Fruit fly (Drosophila melanogaster): ENCODE results near the gene Uqcc1.

Uqcc1 gene

dm6 chr3L:6978030-6978683 lies 20.2 kb upstream of the Uqcc1 start (continued):
- TF ChIP-seq CG4360 (GFP tag; IDR thresholded peaks at IDR 0.05) (no peak), nau (GFP tag; optimal IDR thresholded peaks at IDR 0.05) (no peak), her (GFP tag; optimal IDR thresholded peaks at IDR 0.05) (no peak), knrl (GFP tag; IDR thresholded peaks at IDR 0.05; ENCODE audit: partially characterized antibody) (no peak), pnt (GFP tag; optimal IDR thresholded peaks at IDR 0.05) (no peak), gt (GFP tag; IDR thresholded peaks at IDR 0.05) (no peak), Asciz (GFP tag; optimal IDR thresholded peaks at IDR 0.05) (no peak), luna (GFP tag; optimal IDR thresholded peaks at IDR 0.05) (no peak), hth (optimal IDR thresholded peaks at IDR 0.05) (no peak), bsh (GFP tag; optimal IDR thresholded peaks at IDR 0.05) (peak in 1 of 2 experiments; percentile 43), nerfin-1 (tag; optimal IDR thresholded peaks at IDR 0.05) (no peak), CG1024 (GFP tag; IDR thresholded peaks at IDR 0.05) (no peak), CG12155 (GFP tag; optimal IDR thresholded peaks at IDR 0.05) (peak; percentile 3), Ets97D (GFP tag; optimal IDR thresholded peaks at IDR 0.05) (no peak), CG1832 (GFP tag; optimal IDR thresholded peaks at IDR 0.05) (no peak), CG17568 (GFP tag; optimal IDR thresholded peaks at IDR 0.05) (no peak), esg (GFP tag; conservative IDR thresholded peaks at IDR 0.05) (no peak), CG11504 (tag; optimal IDR thresholded peaks at IDR 0.05) (peak; percentile 27), HLH4C (GFP tag; IDR thresholded peaks at IDR 0.05; ENCODE audit: partially characterized antibody) (no peak), CG12659 (GFP tag; optimal IDR thresholded peaks at IDR 0.05) (no peak), CG16815 (GFP tag; optimal IDR thresholded peaks at IDR 0.05) (no peak), salm (tag; optimal IDR thresholded peaks at IDR 0.05) (no peak), Hr51 (GFP tag; optimal IDR thresholded peaks at IDR 0.05) (peak in 1 of 2 experiments; percentile 20), CG7963 (GFP tag; IDR thresholded peaks at IDR 0.05; ENCODE audit: partially characterized antibody) (no peak), eve (GFP tag; optimal IDR thresholded peaks at IDR 0.05) (peak in 1 of 2 experiments; percentile 78), jumu (GFP tag; optimal IDR thresholded peaks at IDR 0.05) (peak; percentile 23), Dll (GFP tag; IDR thresholded peaks at IDR 0.05; ENCODE audit: partially characterized antibody) (no peak), usp (GFP tag; optimal IDR thresholded peaks at IDR 0.05) (no peak), h (optimal IDR thresholded peaks at IDR 0.05) (no peak), nerfin-2 (GFP tag; IDR thresholded peaks at IDR 0.05; ENCODE audit: partially characterized antibody) (no peak), yki (optimal IDR thresholded peaks at IDR 0.05) (no peak), chinmo (GFP tag; IDR thresholded peaks at IDR 0.05; ENCODE audit: partially characterized antibody) (no peak), D19B (GFP tag; optimal IDR thresholded peaks at IDR 0.05) (no peak), inv (GFP tag; IDR thresholded peaks at IDR 0.05; ENCODE audit: partially characterized antibody) (no peak), psq (GFP tag; optimal IDR thresholded peaks at IDR 0.05) (no peak), CG1233 (GFP tag; optimal IDR thresholded peaks at IDR 0.05) (no peak), Ada2b (GFP tag; IDR thresholded peaks at IDR 0.05) (no peak), CG15073 (GFP tag; optimal IDR thresholded peaks at IDR 0.05) (no peak), CG8359 (GFP tag; optimal IDR thresholded peaks at IDR 0.05; ENCODE audit: borderline replicate concordance) (no peak), ab (GFP tag; optimal IDR thresholded peaks at IDR 0.05) (no peak), prd (optimal IDR thresholded peaks at IDR 0.05) (no peak), prd (GFP tag; IDR thresholded peaks at IDR 0.05) (peak; percentile 5; the same call in 1 of the 3 replicates), lab (GFP tag; optimal IDR thresholded peaks at IDR 0.05) (no peak), disco-r (GFP tag; optimal IDR thresholded peaks at IDR 0.05) (no peak), CG4404 (GFP tag; IDR thresholded peaks at IDR 0.05) (peak; percentile 44; the same call in 1 of the 2 replicates)
